Worm (Caenorhabditis elegans): ENCODE measurements around the gene gyg-2.

The gyg-2 gene

DNA sequence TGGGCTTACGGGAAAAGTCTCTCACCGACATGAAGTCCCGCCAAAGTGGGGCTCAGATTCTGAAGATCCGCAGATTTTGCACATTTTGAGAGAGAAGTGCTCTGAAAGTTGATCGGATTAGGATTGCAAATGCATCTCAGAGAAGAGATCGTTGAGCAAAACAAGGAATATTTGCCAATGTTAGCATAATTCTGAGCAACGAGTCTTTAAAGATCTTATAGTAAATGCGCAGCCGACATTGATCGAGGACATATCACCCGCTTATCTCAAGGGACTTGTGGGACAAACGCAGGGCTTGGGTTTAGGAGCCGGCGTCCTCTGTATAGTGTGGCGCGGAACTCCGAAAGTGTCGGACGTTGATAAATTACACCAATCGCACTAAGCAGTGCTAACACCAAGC lies 22.3 kb downstream of the gyg-2 start, which contains the start of gene nhr-112:
nhr-112 (minus strand) TSS at position 101 of the 400 bp plus-strand sequence.
- TF ChIP-seq sea-2 (GFP tag; IDR thresholded peaks at IDR 0.05) (no peak), D2030.7 (GFP tag; IDR thresholded peaks at IDR 0.05) (no peak), pha-4 (tag; optimal IDR thresholded peaks at IDR 0.05) (no peak), chd-7 (tag; optimal IDR thresholded peaks at IDR 0.05) (no peak), hrde-1 (tag; optimal IDR thresholded peaks at IDR 0.05; ENCODE audit: borderline replicate concordance) (no peak), hlh-26 (GFP tag; conservative IDR thresholded peaks at IDR 0.05) (no peak), mel-28 (tag; optimal IDR thresholded peaks at IDR 0.05; ENCODE audit: borderline replicate concordance) (no peak), tbp1 (GFP tag; optimal IDR thresholded peaks at IDR 0.05) (no peak), F39B2.1 (GFP tag; IDR thresholded peaks at IDR 0.05) (no peak), ztf-3 (GFP tag; optimal IDR thresholded peaks at IDR 0.05) (no peak), F55B11.4 (tag; optimal IDR thresholded peaks at IDR 0.05; ENCODE audit: borderline replicate concordance, insufficient read depth) (no peak), somi-1 (GFP tag; optimal IDR thresholded peaks at IDR 0.05) (no peak), F57A8.1 (GFP tag; optimal IDR thresholded peaks at IDR 0.05) (no peak), Y95B8A.8 (GFP tag; IDR thresholded peaks at IDR 0.05) (no peak), ceh-58 (GFP tag; IDR thresholded peaks at IDR 0.05) (no peak), fkh-3 (tag; optimal IDR thresholded peaks at IDR 0.05) (no peak), madf-6 (GFP tag; IDR thresholded peaks at IDR 0.05) (no peak), K12H6.12 (tag; optimal IDR thresholded peaks at IDR 0.05) (no peak)

DNA sequence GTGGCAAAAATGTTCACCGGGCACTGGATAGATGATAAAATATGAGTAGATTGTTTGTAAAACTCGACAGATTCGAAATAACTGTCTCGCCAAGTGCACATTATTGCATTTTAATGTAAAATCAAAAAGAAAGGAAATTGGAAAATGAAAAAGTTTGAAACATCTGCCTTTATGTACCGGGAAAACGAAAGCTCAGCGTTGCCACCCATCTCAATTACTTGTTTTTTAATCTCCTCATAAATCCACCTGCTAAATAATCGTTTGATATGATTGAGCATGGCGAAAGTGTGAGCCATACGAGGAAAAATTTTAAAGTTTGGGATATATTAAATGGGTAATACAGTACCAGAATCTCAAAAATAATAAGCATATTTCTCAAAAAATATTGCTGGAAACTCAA lies 29.5 kb downstream of the gyg-2 start, which contains the start of gene srh-137:
srh-137 (minus strand) TSS at position 101 of the 400 bp plus-strand sequence.
- TF ChIP-seq madf-6 (GFP tag; IDR thresholded peaks at IDR 0.05): no peak
- TF ChIP-seq ztf-28 (GFP tag; IDR thresholded peaks at IDR 0.05): no peak
- no peak for TF ChIP-seq attf-5 (GFP tag; optimal IDR thresholded peaks at IDR 0.05)
- no peak for TF ChIP-seq hmg-1.2 (GFP tag; IDR thresholded peaks at IDR 0.05)
- no peak for TF ChIP-seq attf-3 (GFP tag; conservative IDR thresholded peaks at IDR 0.05)
- no peak for TF ChIP-seq K11D2.4 (GFP tag; IDR thresholded peaks at IDR 0.05)
- TF ChIP-seq hmg-20 (GFP tag; IDR thresholded peaks at IDR 0.05): no peak
- TF ChIP-seq nhr-120 (GFP tag; IDR thresholded peaks at IDR 0.05): no peak
- no peak for TF ChIP-seq aptf-2 (GFP tag; conservative IDR thresholded peaks at IDR 0.05)
- no peak for TF ChIP-seq cebp-1 (GFP tag; IDR thresholded peaks at IDR 0.05)
- no peak for TF ChIP-seq cebp-1 (tag; optimal IDR thresholded peaks at IDR 0.05)
- no peak for TF ChIP-seq let-607 (tag; optimal IDR thresholded peaks at IDR 0.05)
- TF ChIP-seq cebp-2 (GFP tag; IDR thresholded peaks at IDR 0.05): no peak
- no peak for TF ChIP-seq mel-28 (tag; optimal IDR thresholded peaks at IDR 0.05; ENCODE audit: borderline replicate concordance)

DNA sequence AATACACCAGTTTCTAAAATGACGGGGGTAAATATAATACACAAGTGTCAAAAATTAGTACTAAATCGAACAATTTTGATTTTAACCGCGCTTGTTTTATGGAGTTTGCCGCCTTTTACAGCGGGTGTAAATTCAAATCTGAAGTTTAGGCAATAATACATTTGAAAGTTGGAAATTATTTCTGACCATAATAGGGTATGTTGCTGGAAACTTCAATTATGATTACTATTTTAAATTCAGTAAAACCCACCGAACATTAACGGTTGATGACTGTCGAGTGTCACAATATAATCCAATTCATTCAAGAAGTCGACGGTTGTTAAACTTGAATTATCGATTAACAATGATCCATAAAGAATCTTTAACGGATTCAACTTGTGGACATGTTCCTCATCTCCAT lies 32.3 kb downstream of the gyg-2 start:
- TF ChIP-seq D2030.7 (GFP tag; IDR thresholded peaks at IDR 0.05) (no peak), hsf-1 (GFP tag; IDR thresholded peaks at IDR 0.05) (no peak), ztf-25 (GFP tag; IDR thresholded peaks at IDR 0.05) (no peak), die-1 (tag; optimal IDR thresholded peaks at IDR 0.05) (no peak), let-526 (GFP tag; IDR thresholded peaks at IDR 0.05) (no peak), ets-4 (GFP tag; optimal IDR thresholded peaks at IDR 0.05) (no peak), F57A8.1 (GFP tag; optimal IDR thresholded peaks at IDR 0.05) (no peak), F33H1.4 (GFP tag; IDR thresholded peaks at IDR 0.05) (no peak), T07F8.4 (tag; optimal IDR thresholded peaks at IDR 0.05) (no peak), ztf-26 (tag; optimal IDR thresholded peaks at IDR 0.05) (no peak), sptf-2 (GFP tag; optimal IDR thresholded peaks at IDR 0.05) (no peak), dox-1 (GFP tag; IDR thresholded peaks at IDR 0.05) (no peak), ceh-27 (GFP tag; optimal IDR thresholded peaks at IDR 0.05) (no peak), bed-2 (GFP tag; IDR thresholded peaks at IDR 0.05) (no peak), snpc-1.3 (tag; optimal IDR thresholded peaks at IDR 0.05; ENCODE audit: insufficient read depth) (no peak)
